Fruit fly (Drosophila melanogaster) whole organism, pupa: ENCODE measurements around the gene CG6650.
A peak's percentile ranks its signal among the peaks of the same experiment; 100 is the strongest.

Experiments
- CG10348 ChIP-seq: fragments of 200-800 bp; sonication (Bioruptor generic); IDR thresholded peaks from 2 replicates; pipeline ENCODE4 v1.3.6; 2022; ENCODE audit warnings: missing biosample characterization, missing genetic modification characterization
- CG12605 ChIP-seq: fragments of 200-800 bp; sonication (Bioruptor generic); IDR thresholded peaks from 2 replicates; pipeline ENCODE4 v1.3.6; 2022; ENCODE audit warnings: missing biosample characterization, missing genetic modification characterization
- CG13204 ChIP-seq: fragments of 200-800 bp; sonication (Bioruptor generic); optimal IDR thresholded peaks from 2 replicates; lab custom pipeline; 2018; ENCODE audit warnings: missing biosample characterization, mild to moderate bottlenecking, missing genetic modification characterization, moderate library complexity
- CG14655 ChIP-seq: fragments of 200-800 bp; sonication (Bioruptor generic); optimal IDR thresholded peaks from 3 replicates; lab custom pipeline; 2017; ENCODE audit warnings: mild to moderate bottlenecking, missing biosample characterization, missing genetic modification reagents, missing genetic modification characterization
- CG15710 ChIP-seq: fragments of 200-800 bp; sonication (Bioruptor generic); optimal IDR thresholded peaks from 2 replicates; lab custom pipeline; 2018; ENCODE audit warnings: missing biosample characterization, mild to moderate bottlenecking, missing genetic modification characterization, moderate library complexity
- CG17806 ChIP-seq: fragments of 200-800 bp; sonication (Bioruptor generic); optimal IDR thresholded peaks from 2 replicates; lab custom pipeline; 2018; ENCODE audit warnings: missing biosample characterization, mild to moderate bottlenecking, missing genetic modification characterization, moderate library complexity
- CG32121 ChIP-seq: fragments of 200-800 bp; sonication (Bioruptor generic); IDR thresholded peaks from 2 replicates; pipeline ENCODE4 v1.3.6; 2022; ENCODE audit warnings: missing biosample characterization, missing genetic modification characterization
- CG34367 ChIP-seq: fragments of 200-800 bp; sonication (Bioruptor generic); optimal IDR thresholded peaks from 2 replicates; lab custom pipeline; 2018; ENCODE audit warnings: missing biosample characterization, mild to moderate bottlenecking, missing genetic modification characterization
- CG4496 ChIP-seq: fragments of 200-800 bp; sonication (Bioruptor generic); IDR thresholded peaks from 3 replicates; pipeline ENCODE4 v1.3.6; 2022; ENCODE audit warnings: missing biosample characterization, missing genetic modification characterization
- CG8159 ChIP-seq: fragments of 200-800 bp; sonication (Bioruptor generic); optimal IDR thresholded peaks from 3 replicates; lab custom pipeline; 2018; ENCODE audit warnings: missing biosample characterization, mild to moderate bottlenecking, missing genetic modification characterization, moderate library complexity
- CG8301 ChIP-seq: fragments of 200-800 bp; sonication (Bioruptor generic); optimal IDR thresholded peaks from 2 replicates; lab custom pipeline; 2018; ENCODE audit warnings: missing biosample characterization, mild to moderate bottlenecking, missing genetic modification characterization
- CG9948 ChIP-seq: fragments of 200-800 bp; sonication (Bioruptor generic); optimal IDR thresholded peaks from 2 replicates; lab custom pipeline; 2018; ENCODE audit warnings: missing biosample characterization, mild to moderate bottlenecking, missing genetic modification characterization, moderate library complexity
- D1 ChIP-seq: fragments of 200-800 bp; sonication (Bioruptor generic); optimal IDR thresholded peaks from 2 replicates; lab custom pipeline; 2018; ENCODE audit warnings: missing biosample characterization, mild to moderate bottlenecking, missing genetic modification characterization, moderate library complexity
- EcR ChIP-seq: fragments of 200-800 bp; sonication (Bioruptor generic); optimal IDR thresholded peaks from 3 replicates; lab custom pipeline; 2019; ENCODE audit warnings: missing biosample characterization, missing genetic modification characterization, mild to moderate bottlenecking, moderate library complexity, missing genetic modification reagents
- Ets98B ChIP-seq: fragments of 200-800 bp; sonication (Bioruptor generic); IDR thresholded peaks from 2 replicates; pipeline ENCODE4 v1.3.6; 2022; ENCODE audit warnings: missing biosample characterization, missing genetic modification characterization
- Pif1A ChIP-seq: fragments of 200-800 bp; sonication (Bioruptor generic); optimal IDR thresholded peaks from 3 replicates; lab custom pipeline; 2016; ENCODE audit warnings: missing biosample characterization, missing genetic modification characterization
- Pif1B ChIP-seq: fragments of 200-800 bp; sonication (Bioruptor generic); optimal IDR thresholded peaks from 3 replicates; lab custom pipeline; 2016; ENCODE audit warnings: missing biosample characterization, missing genetic modification characterization
- Snoo ChIP-seq: fragments of 200-800 bp; sonication (Bioruptor generic); optimal IDR thresholded peaks from 3 replicates; lab custom pipeline; 2017; ENCODE audit warnings: missing biosample characterization, mild to moderate bottlenecking, missing genetic modification characterization, inconsistent platforms
- fd96Ca ChIP-seq: fragments of 200-800 bp; sonication (Bioruptor generic); IDR thresholded peaks from 3 replicates; pipeline ENCODE4 v1.3.6; 2022; ENCODE audit warnings: missing biosample characterization, missing genetic modification characterization
- gl ChIP-seq: fragments of 200-800 bp; sonication (Bioruptor generic); optimal IDR thresholded peaks from 2 replicates; lab custom pipeline; 2018; ENCODE audit warnings: missing biosample characterization, mild to moderate bottlenecking, missing genetic modification characterization
- rn ChIP-seq: fragments of 200-800 bp; sonication (Bioruptor generic); IDR thresholded peaks from 2 replicates; pipeline ENCODE4 v1.3.6; 2022; ENCODE audit warnings: missing biosample characterization, missing genetic modification characterization

The CG6650 gene

dm6 chr3L:14002524-14003135 lies 28.6 kb upstream of the CG6650 start:
- TF ChIP-seq CG8159 (tag; lab: Kevin White, UChicago) (no peak), CG14655 (no peak), Pif1A (no peak), rn (GFP tag; lab: Robert Waterston, UW) (no peak), CG12605 (GFP tag; lab: Robert Waterston, UW) (no peak), CG32121 (GFP tag; lab: Robert Waterston, UW) (peak; percentile 43; the same call in 1 of the 2 replicates), CG34367 (tag; lab: Kevin White, UChicago) (peak; percentile 4), D1 (tag; lab: Kevin White, UChicago) (no peak), fd96Ca (GFP tag; lab: Robert Waterston, UW) (no peak; the same call in 2 of the 3 replicates), CG10348 (GFP tag; lab: Robert Waterston, UW) (no peak), Ets98B (peak; percentile 54; the same call in 1 of the 2 replicates), CG8301 (tag; lab: Kevin White, UChicago) (no peak), CG15710 (tag; lab: Kevin White, UChicago) (no peak), Pif1B (peak; percentile 67), gl (tag; lab: Kevin White, UChicago) (no peak), Snoo (tag; lab: Kevin White, UChicago) (no peak), CG9948 (tag; lab: Kevin White, UChicago) (no peak), CG4496 (GFP tag; lab: Robert Waterston, UW) (no peak; the same call in 2 of the 3 replicates), CG17806 (no peak), EcR (GFP tag; lab: Kevin White, UChicago) (no peak), CG13204 (GFP tag; lab: Kevin White, UChicago) (no peak)

dm6 chr3L:14003297-14004040 lies 27.8 kb upstream of the CG6650 start:
- TF ChIP-seq CG34367 (tag; lab: Kevin White, UChicago): peak; percentile 43
- no peak for TF ChIP-seq CG8159 (tag; lab: Kevin White, UChicago)
- no peak for TF ChIP-seq CG13204 (GFP tag; lab: Kevin White, UChicago)
- TF ChIP-seq Pif1B: no peak
- TF ChIP-seq gl (tag; lab: Kevin White, UChicago): peak; percentile 11
- no peak for TF ChIP-seq Pif1A
- peak; percentile 21 for TF ChIP-seq CG8301 (tag; lab: Kevin White, UChicago)
- peak; percentile 21 for TF ChIP-seq CG15710 (tag; lab: Kevin White, UChicago)
- no peak for TF ChIP-seq CG14655
- TF ChIP-seq fd96Ca (GFP tag; lab: Robert Waterston, UW): peak; percentile 34; the same call in 2 of the 3 replicates
- no peak for TF ChIP-seq EcR (GFP tag; lab: Kevin White, UChicago)
- TF ChIP-seq D1 (tag; lab: Kevin White, UChicago): no peak
- TF ChIP-seq CG17806: no peak
- no peak for TF ChIP-seq CG32121 (GFP tag; lab: Robert Waterston, UW)
- no peak for TF ChIP-seq CG10348 (GFP tag; lab: Robert Waterston, UW)
- TF ChIP-seq CG4496 (GFP tag; lab: Robert Waterston, UW): peak; percentile 71; the same call in 2 of the 3 replicates
- TF ChIP-seq CG12605 (GFP tag; lab: Robert Waterston, UW): no peak; the same call in 1 of the 2 replicates
- TF ChIP-seq rn (GFP tag; lab: Robert Waterston, UW): no peak
- no peak for TF ChIP-seq Snoo (tag; lab: Kevin White, UChicago)
- no peak; the same call in 1 of the 2 replicates for TF ChIP-seq Ets98B
- no peak for TF ChIP-seq CG9948 (tag; lab: Kevin White, UChicago)

DNA sequence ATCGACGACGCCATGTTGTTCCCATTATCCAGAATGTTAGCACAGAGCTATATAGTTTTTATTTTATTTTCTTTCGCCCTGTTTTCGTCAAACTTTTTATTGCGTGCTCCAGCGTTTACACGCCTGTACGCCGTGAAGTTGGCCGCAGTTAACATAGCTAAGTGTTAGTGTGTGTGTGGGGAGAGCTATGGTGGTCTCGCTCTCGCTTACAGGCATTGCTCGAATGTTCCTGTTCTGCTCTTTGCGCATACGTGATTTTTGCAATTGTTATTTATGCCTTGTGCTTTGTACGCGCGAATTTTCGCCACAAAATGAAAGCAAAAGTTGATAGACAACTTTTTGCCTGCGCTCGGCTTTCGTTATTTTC lies 27.2 kb upstream of the CG6650 start:
- TF ChIP-seq rn (GFP tag; lab: Robert Waterston, UW): no peak
- peak; percentile 18 for TF ChIP-seq CG13204 (GFP tag; lab: Kevin White, UChicago)
- peak; percentile 17 for TF ChIP-seq CG14655
- no peak for TF ChIP-seq CG17806
- TF ChIP-seq Pif1A: no peak
- TF ChIP-seq CG32121 (GFP tag; lab: Robert Waterston, UW): peak; percentile 47; the same call in 1 of the 2 replicates
- TF ChIP-seq CG4496 (GFP tag; lab: Robert Waterston, UW): peak; percentile 17; the same call in 1 of the 3 replicates
- TF ChIP-seq fd96Ca (GFP tag; lab: Robert Waterston, UW): peak; percentile 56; the same call in 1 of the 3 replicates
- TF ChIP-seq Ets98B: peak; percentile 55
- peak; percentile 35; the same call in 1 of the 2 replicates for TF ChIP-seq CG12605 (GFP tag; lab: Robert Waterston, UW)

dm6 chr3L:14004963-14005458 lies 26.2 kb upstream of the CG6650 start:
- peak; percentile 97 for TF ChIP-seq rn (GFP tag; lab: Robert Waterston, UW)
- TF ChIP-seq CG12605 (GFP tag; lab: Robert Waterston, UW): peak; percentile 96
- peak; percentile 94 for TF ChIP-seq gl (tag; lab: Kevin White, UChicago)
- TF ChIP-seq CG8159 (tag; lab: Kevin White, UChicago): peak; percentile 97
- TF ChIP-seq CG17806: peak; percentile 97
- TF ChIP-seq Pif1B: peak; percentile 98
- TF ChIP-seq EcR (GFP tag; lab: Kevin White, UChicago): peak; percentile 48
- peak; percentile 98 for TF ChIP-seq Pif1A
- peak; percentile 98 for TF ChIP-seq CG32121 (GFP tag; lab: Robert Waterston, UW)
- TF ChIP-seq CG9948 (tag; lab: Kevin White, UChicago): peak; percentile 97
- TF ChIP-seq CG13204 (GFP tag; lab: Kevin White, UChicago): peak; percentile 93
- peak; percentile 98 for TF ChIP-seq CG14655
- peak; percentile 98 for TF ChIP-seq CG10348 (GFP tag; lab: Robert Waterston, UW)
- TF ChIP-seq CG15710 (tag; lab: Kevin White, UChicago): peak; percentile 97
- TF ChIP-seq CG8301 (tag; lab: Kevin White, UChicago): peak; percentile 98
- peak; percentile 99 for TF ChIP-seq Ets98B
- peak; percentile 96 for TF ChIP-seq CG34367 (tag; lab: Kevin White, UChicago)
- TF ChIP-seq Snoo (tag; lab: Kevin White, UChicago): peak; percentile 96
- TF ChIP-seq fd96Ca (GFP tag; lab: Robert Waterston, UW): peak; percentile 100
- TF ChIP-seq CG4496 (GFP tag; lab: Robert Waterston, UW): peak; percentile 99
- no peak for TF ChIP-seq D1 (tag; lab: Kevin White, UChicago)
